Worm (Caenorhabditis elegans): ENCODE measurements around the gene sra-34.

DNA sequence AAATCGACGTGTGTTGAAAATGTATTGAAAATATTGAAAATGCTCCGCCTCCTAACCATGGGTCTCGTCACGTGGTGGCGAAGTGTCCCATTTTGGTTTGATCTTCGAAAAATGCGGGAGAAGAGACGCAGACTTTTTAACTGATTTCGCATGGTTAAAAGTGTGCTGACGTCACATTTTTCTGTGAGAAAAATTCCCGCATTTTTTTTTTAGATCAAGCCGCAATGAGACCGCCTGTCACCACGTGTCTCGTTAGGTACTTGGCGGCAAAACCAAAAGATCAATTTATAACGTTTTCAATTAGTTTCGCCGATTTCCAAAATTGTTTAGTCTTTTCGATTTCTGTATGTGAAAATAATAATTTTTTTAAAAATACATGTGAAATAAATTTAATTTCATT, 18.3 kb downstream of the sra-34 start:
- TF ChIP-seq tlp-1 (tag; optimal IDR thresholded peaks at IDR 0.05), result no peak
- TF ChIP-seq fkh-10 (GFP tag; optimal IDR thresholded peaks at IDR 0.05), result no peak
- TF ChIP-seq mdl-1 (tag; optimal IDR thresholded peaks at IDR 0.05), result no peak
- no peak for TF ChIP-seq lin-35 (GFP tag; optimal IDR thresholded peaks at IDR 0.05)

Data from whole organism, L1 larva.